Worm (Caenorhabditis elegans) whole organism, L4 larva: Measurements from ENCODE around the gene F53B3.5.

Experiments
- D1046.2 ChIP-seq: fragments of 200-800 bp; sonication (Bioruptor generic); IDR thresholded peaks from 2 replicates; pipeline ENCODE4 v1.3.6; 2022; ENCODE audit warnings: missing genetic modification characterization, missing compliant biosample characterization
- F44E2.7 ChIP-seq: fragments of 200-800 bp; sonication (Bioruptor generic); IDR thresholded peaks from 2 replicates; pipeline ENCODE4 v2.1.2; 2022; ENCODE audit warnings: missing genetic modification characterization, missing compliant biosample characterization
- F49E8.2 ChIP-seq: sonication (generic microtip); optimal IDR thresholded peaks from 2 replicates; lab custom pipeline; 2016; ENCODE audit warnings: missing compliant biosample characterization, mild to moderate bottlenecking, missing genetic modification characterization, borderline replicate concordance
- ceh-44 ChIP-seq: fragments of 200-800 bp; sonication (Bioruptor generic); IDR thresholded peaks from 2 replicates; pipeline ENCODE4 v1.3.6; 2022; ENCODE audit warnings: missing genetic modification reagents, missing genetic modification characterization, missing compliant biosample characterization
- ces-1 ChIP-seq: fragments of 150-350 bp; sonication (generic microtip); optimal IDR thresholded peaks from 4 replicates; lab custom pipeline; 2014; ENCODE audit warnings: missing biosample characterization, missing genetic modification reagents, missing genetic modification characterization
- dmd-6 ChIP-seq: fragments of 200-800 bp; sonication (Bioruptor generic); IDR thresholded peaks from 2 replicates; pipeline ENCODE4 v1.3.6; 2022; ENCODE audit warnings: missing genetic modification reagents, missing genetic modification characterization, missing compliant biosample characterization
- dmd-8 ChIP-seq: fragments of 200-800 bp; sonication (Bioruptor generic); IDR thresholded peaks from 2 replicates; pipeline ENCODE4 v1.3.6; 2022; ENCODE audit warnings: missing genetic modification characterization, missing compliant biosample characterization
- egl-43 ChIP-seq: fragments of 200-800 bp; sonication (Bioruptor generic); IDR thresholded peaks from 2 replicates; pipeline ENCODE4 v1.3.6; 2022; ENCODE audit warnings: missing genetic modification reagents, missing genetic modification characterization, missing compliant biosample characterization
- fkh-10 ChIP-seq: fragments of 150-350 bp; optimal IDR thresholded peaks from 2 replicates; lab custom pipeline; 2014; ENCODE audit warnings: missing biosample characterization, missing genetic modification reagents, missing genetic modification characterization
- gei-8 ChIP-seq: fragments of 200-800 bp; sonication (Bioruptor generic); optimal IDR thresholded peaks from 2 replicates; lab custom pipeline; 2018; ENCODE audit warnings: mild to moderate bottlenecking, missing genetic modification characterization, missing compliant biosample characterization
- hlh-30 ChIP-seq: sonication (generic microtip); optimal IDR thresholded peaks from 2 replicates; lab custom pipeline; 2017; ENCODE audit warnings: antibody characterized with exemption, mild to moderate bottlenecking, missing genetic modification characterization, missing compliant biosample characterization; ENCODE audit not compliant: insufficient read depth
- lin-29 ChIP-seq: fragments of 200-800 bp; sonication (Bioruptor generic); IDR thresholded peaks from 2 replicates; pipeline ENCODE4 v1.3.6; 2022; ENCODE audit warnings: missing genetic modification reagents, missing genetic modification characterization, missing compliant biosample characterization
- lin-39 ChIP-seq: fragments of 150-350 bp; optimal IDR thresholded peaks from 2 replicates; lab custom pipeline; 2014; ENCODE audit warnings: missing biosample characterization, missing genetic modification reagents, missing genetic modification characterization
- lir-3 ChIP-seq: sonication (generic microtip); optimal IDR thresholded peaks from 2 replicates; lab custom pipeline; 2016; ENCODE audit warnings: mild to moderate bottlenecking, missing genetic modification characterization, missing compliant biosample characterization
- lsy-2 ChIP-seq, 2 experiments: fragments of 150-350 bp in 1 of 2; sonication (generic microtip) in 1 of 2; optimal IDR thresholded peaks; 2 replicates each; lab custom pipeline; 2014 to 2017; ENCODE audit warnings: missing biosample characterization in 2 of 2, missing genetic modification characterization in 2 of 2
- mdl-1 ChIP-seq, 2 experiments: fragments of 150-350 bp in 1 of 2; sonication (generic microtip) in 1 of 2; optimal IDR thresholded peaks; 2 replicates each; lab custom pipeline; 2014 to 2017; ENCODE audit warnings: missing biosample characterization in 2 of 2, missing genetic modification characterization in 2 of 2
- mes-2 ChIP-seq: sonication (generic microtip); optimal IDR thresholded peaks from 2 replicates; lab custom pipeline; 2016; ENCODE audit warnings: missing genotype, mild to moderate bottlenecking, missing genetic modification characterization, missing compliant biosample characterization; ENCODE audit not compliant: poor library complexity, severe bottlenecking
- mxl-2 ChIP-seq: fragments of 200-800 bp; sonication (Bioruptor generic); conservative IDR thresholded peaks from 2 replicates; pipeline ENCODE4 v1.3.6; 2022; ENCODE audit warnings: missing genetic modification reagents, missing genetic modification characterization, missing compliant biosample characterization
- mxl-3 ChIP-seq: fragments of 200-800 bp; sonication (Bioruptor generic); optimal IDR thresholded peaks from 2 replicates; lab custom pipeline; 2018; ENCODE audit warnings: mild to moderate bottlenecking, missing genetic modification characterization, missing compliant biosample characterization
- nhr-25 ChIP-seq: sonication (generic microtip); optimal IDR thresholded peaks from 2 replicates; lab custom pipeline; 2017; ENCODE audit warnings: missing genetic modification characterization, mild to moderate bottlenecking, missing compliant biosample characterization, antibody characterized with exemption, moderate library complexity, borderline replicate concordance; ENCODE audit not compliant: insufficient read depth
- nhr-41 ChIP-seq: fragments of 200-800 bp; sonication (Bioruptor generic); IDR thresholded peaks from 2 replicates; pipeline ENCODE4 v1.3.6; 2022; ENCODE audit warnings: missing genetic modification reagents, missing genetic modification characterization, missing compliant biosample characterization
- nhr-42 ChIP-seq: fragments of 200-800 bp; sonication (Bioruptor generic); IDR thresholded peaks from 2 replicates; pipeline ENCODE4 v1.3.6; 2022; ENCODE audit warnings: missing genetic modification characterization, missing compliant biosample characterization
- php-3 ChIP-seq: fragments of 200-800 bp; sonication (Bioruptor generic); IDR thresholded peaks from 2 replicates; pipeline ENCODE4 v1.3.6; 2022; ENCODE audit warnings: missing genetic modification reagents, missing genetic modification characterization, missing compliant biosample characterization
- rbr-2 ChIP-seq: sonication (generic microtip); optimal IDR thresholded peaks from 2 replicates; lab custom pipeline; 2016; ENCODE audit warnings: missing genotype, missing genetic modification characterization, missing compliant biosample characterization
- sdz-12 ChIP-seq: fragments of 200-800 bp; sonication (Bioruptor generic); optimal IDR thresholded peaks from 2 replicates; lab custom pipeline; 2018; ENCODE audit warnings: mild to moderate bottlenecking, missing genetic modification characterization, missing compliant biosample characterization
- set-16 ChIP-seq: fragments of 200-800 bp; sonication (Bioruptor generic); IDR thresholded peaks from 2 replicates; pipeline ENCODE4 v1.3.6; 2022; ENCODE audit warnings: missing genetic modification reagents, missing genetic modification characterization, missing compliant biosample characterization
- skn-1 ChIP-seq: fragments of 150-350 bp; optimal IDR thresholded peaks from 2 replicates; lab custom pipeline; 2014; ENCODE audit warnings: missing biosample characterization, missing genetic modification characterization
- snpc-4 ChIP-seq: fragments of 150-350 bp; optimal IDR thresholded peaks from 2 replicates; lab custom pipeline; 2014; ENCODE audit warnings: missing biosample characterization, missing genetic modification characterization
- tra-1 ChIP-seq: fragments of 200-800 bp; sonication (Bioruptor generic); IDR thresholded peaks from 2 replicates; pipeline ENCODE4 v1.3.6; 2022; ENCODE audit warnings: missing genetic modification reagents, missing genetic modification characterization, missing compliant biosample characterization
- unc-130 ChIP-seq: sonication (generic microtip); optimal IDR thresholded peaks from 2 replicates; lab custom pipeline; 2016; ENCODE audit warnings: missing genetic modification reagents, missing genetic modification characterization, missing compliant biosample characterization
- unc-62 ChIP-seq, 3 experiments: fragments of 150-350 bp in 1 of 3; sonication (generic microtip); optimal IDR thresholded peaks in 2 of 3; peaks in 1 of 3; 1 replicate in 1 of 3; 2 replicates in 2 of 3; lab custom pipeline; 2014 to 2017; ENCODE audit warnings: missing biosample characterization in 3 of 3, missing genetic modification characterization in 3 of 3, missing genetic modification reagents in 3 of 3, missing genotype in 1 of 3
- zag-1 ChIP-seq: fragments of 150-350 bp; optimal IDR thresholded peaks from 2 replicates; lab custom pipeline; 2014; ENCODE audit warnings: missing biosample characterization, missing genetic modification characterization
- zfp-2 ChIP-seq: sonication (generic microtip); optimal IDR thresholded peaks from 2 replicates; lab custom pipeline; 2016; ENCODE audit warnings: mild to moderate bottlenecking, missing genetic modification characterization, missing compliant biosample characterization
- ztf-11 ChIP-seq: fragments of 150-350 bp; optimal IDR thresholded peaks from 2 replicates; lab custom pipeline; 2014; ENCODE audit warnings: missing biosample characterization, missing genetic modification characterization

F53B3.5 gene

DNA sequence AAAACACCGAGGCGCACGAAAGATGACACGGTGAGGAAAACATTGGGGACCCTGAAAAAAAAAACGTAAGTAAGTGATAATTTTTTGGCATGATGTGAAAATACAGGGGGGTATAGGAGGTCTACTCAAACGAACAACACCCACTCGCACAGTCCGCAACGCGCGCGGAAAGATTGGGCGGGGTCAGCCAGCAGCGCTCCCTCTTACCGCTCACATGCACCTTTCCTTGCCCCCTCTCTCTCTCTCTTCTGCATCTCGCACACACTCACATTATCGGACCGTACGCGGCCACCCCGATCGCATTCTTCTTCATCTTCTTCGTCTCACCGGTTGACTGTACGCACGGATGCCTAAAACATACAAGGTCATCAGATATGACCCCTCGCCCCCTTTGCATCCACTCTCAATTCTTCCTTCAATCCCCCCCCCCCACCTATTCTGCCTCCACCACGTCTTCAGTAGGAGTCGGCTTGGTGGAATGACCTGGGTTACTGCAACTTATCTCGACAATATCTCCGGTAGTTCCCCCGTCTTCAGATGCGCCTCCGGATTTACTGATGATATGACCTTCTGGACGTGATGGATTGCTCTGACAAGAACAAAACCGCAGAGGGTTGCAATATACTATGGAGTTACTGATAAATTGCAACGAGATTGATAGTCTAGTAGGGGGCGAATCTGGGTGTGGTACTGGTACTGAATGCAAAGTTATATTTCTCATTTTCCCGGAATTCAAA is at the start of gene F53B3.5:
TSS of gene F53B3.5 (minus strand) at position 51 of the 737 bp plus-strand sequence.
- TF ChIP-seq ztf-11 (no peak), lin-39 (tag; lab: Kevin White, UChicago) (no peak), mxl-3 (peak; percentile 21), egl-43 (GFP tag; lab: Robert Waterston, UW) (no peak), mxl-2 (GFP tag; lab: Robert Waterston, UW) (no peak), F44E2.7 (GFP tag; lab: Robert Waterston, UW) (no peak), tra-1 (GFP tag; lab: Robert Waterston, UW) (no peak), rbr-2 (tag; lab: Kevin White, UChicago) (no peak), zfp-2 (tag; lab: Kevin White, UChicago) (no peak), nhr-25 (tag; lab: Kevin White, UChicago) (peak; percentile 16), set-16 (GFP tag; lab: Robert Waterston, UW) (peak; percentile 80), hlh-30 (peak; percentile 37), sdz-12 (GFP tag; lab: Kevin White, UChicago) (no peak), F49E8.2 (no peak), zag-1 (tag; lab: Kevin White, UChicago) (no peak), mdl-1 (tag; optimal IDR thresholded peaks at IDR 0.05; lab: Kevin White, UChicago) (peak in 1 of 2 experiments; percentile 1), dmd-8 (GFP tag; lab: Robert Waterston, UW) (no peak), gei-8 (GFP tag; lab: Kevin White, UChicago) (no peak), unc-62 (GFP tag; optimal IDR thresholded peaks at IDR 0.05 in 1 of 2; lab: Kevin White, UChicago) (peak in 1 of 2 experiments; percentile 87), unc-62 (tag; optimal IDR thresholded peaks at IDR 0.05; lab: Kevin White, UChicago) (no peak)

- TF ChIP-seq dmd-6 (GFP tag; lab: Robert Waterston, UW), result no peak
- TF ChIP-seq egl-43 (GFP tag; lab: Robert Waterston, UW), result no peak
- TF ChIP-seq skn-1 (tag; lab: Kevin White, UChicago), result no peak
- TF ChIP-seq ces-1, result no peak
- TF ChIP-seq fkh-10, result no peak
- TF ChIP-seq nhr-41 (GFP tag; lab: Robert Waterston, UW), result no peak
- TF ChIP-seq mes-2 (tag; lab: Kevin White, UChicago), result no peak
- TF ChIP-seq nhr-42, result no peak
- TF ChIP-seq lin-29 (GFP tag; lab: Robert Waterston, UW), result no peak
- TF ChIP-seq set-16 (GFP tag; lab: Robert Waterston, UW), result no peak
- TF ChIP-seq lir-3 (tag; lab: Kevin White, UChicago), result no peak
- TF ChIP-seq ceh-44 (GFP tag; lab: Robert Waterston, UW), result no peak
- TF ChIP-seq php-3 (GFP tag; lab: Robert Waterston, UW), result no peak
- TF ChIP-seq unc-62 (GFP tag; optimal IDR thresholded peaks at IDR 0.05 in 1 of 2; lab: Kevin White, UChicago), result no peak
- TF ChIP-seq unc-62 (tag; optimal IDR thresholded peaks at IDR 0.05; lab: Kevin White, UChicago), result no peak
- TF ChIP-seq unc-130 (GFP tag; lab: Kevin White, UChicago), result no peak
Observed at ce11 chrX:2928089-2928488, 48.7 kb upstream of the F53B3.5 start.

ce11 chrX:2927576-2927975 is 48.2 kb upstream of the F53B3.5 start:
- TF ChIP-seq lsy-2 (tag; optimal IDR thresholded peaks at IDR 0.05; lab: Kevin White, UChicago) (no peak), D1046.2 (no peak), snpc-4 (tag; lab: Kevin White, UChicago) (no peak), unc-62 (GFP tag; optimal IDR thresholded peaks at IDR 0.05 in 1 of 2; lab: Kevin White, UChicago) (peak in 1 of 2 experiments; percentile 89), unc-62 (tag; optimal IDR thresholded peaks at IDR 0.05; lab: Kevin White, UChicago) (no peak)
